Worm (Caenorhabditis elegans): ENCODE measurements around the gene T22E5.1.

- TF ChIP-seq ceh-82 (tag; optimal IDR thresholded peaks at IDR 0.05) (no peak), ztf-4 (tag; optimal IDR thresholded peaks at IDR 0.05) (no peak)
These were observed 30.7 kb downstream of the T22E5.1 start, which contains the start of gene K10C2.7 for ce11 chrX:6443373-6443772.
